Worm (Caenorhabditis elegans): ENCODE results near the gene M03F8.6.

DNA sequence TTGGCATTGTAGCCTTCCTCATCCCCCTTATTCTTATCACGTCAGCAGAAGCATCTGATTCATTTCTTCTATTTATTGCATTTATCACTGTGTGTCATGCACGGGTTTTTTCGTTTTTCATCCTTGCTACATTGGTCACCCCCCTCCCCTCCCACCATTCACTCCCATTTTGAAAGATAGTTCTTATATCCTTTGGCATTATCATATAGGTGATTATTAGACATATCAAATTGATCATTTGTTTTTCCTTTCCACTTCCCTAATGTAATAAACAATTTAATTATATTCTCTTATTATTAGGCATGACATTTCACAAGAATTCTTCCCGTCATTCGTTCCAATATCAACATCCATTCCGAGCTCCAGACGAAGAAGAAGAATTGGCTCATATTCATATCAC is 3.5 kb downstream of the M03F8.6 start, which contains the start of gene M03F8.1:
- no peak for TF ChIP-seq flt-1 (GFP tag; IDR thresholded peaks at IDR 0.05)
- TF ChIP-seq ref-1 (GFP tag; conservative IDR thresholded peaks at IDR 0.05), result no peak
- TF ChIP-seq cog-1 (tag; optimal IDR thresholded peaks at IDR 0.05), result no peak
- TF ChIP-seq ztf-23 (GFP tag; IDR thresholded peaks at IDR 0.05), result no peak
- no peak for TF ChIP-seq tab-1 (GFP tag; IDR thresholded peaks at IDR 0.05)
- no peak for TF ChIP-seq ztf-29 (GFP tag; IDR thresholded peaks at IDR 0.05)
- no peak for TF ChIP-seq klf-2 (GFP tag; conservative IDR thresholded peaks at IDR 0.05)
